Fruit fly (Drosophila melanogaster) whole organism, embryonic: ENCODE results near the gene CG9676.

ENCODE experiments used
- ATbp ChIP-seq: fragments of 200-800 bp; sonication (Bioruptor generic); optimal IDR thresholded peaks from 2 replicates; lab custom pipeline; 2017; ENCODE audit warnings: missing biosample characterization, mild to moderate bottlenecking, missing genetic modification characterization, missing genetic modification reagents
- Abd-B ChIP-seq: fragments of 200-800 bp; sonication (Bioruptor generic); optimal IDR thresholded peaks from 2 replicates; lab custom pipeline; 2018; ENCODE audit warnings: missing biosample characterization, mild to moderate bottlenecking, missing genetic modification characterization, moderate library complexity
- Asciz ChIP-seq: fragments of 200-800 bp; sonication (Bioruptor generic); optimal IDR thresholded peaks from 2 replicates; lab custom pipeline; 2017; ENCODE audit warnings: missing biosample characterization, mild to moderate bottlenecking, missing genetic modification characterization, missing genetic modification reagents
- Atf-2 ChIP-seq: fragments of 200-800 bp; sonication (Bioruptor generic); optimal IDR thresholded peaks from 2 replicates; lab custom pipeline; 2016; ENCODE audit warnings: missing biosample characterization, missing genetic modification characterization
- CG11723 ChIP-seq: fragments of 200-800 bp; sonication (Bioruptor generic); optimal IDR thresholded peaks from 2 replicates; lab custom pipeline; 2017; ENCODE audit warnings: missing biosample characterization, mild to moderate bottlenecking, missing genetic modification characterization
- CG13424 ChIP-seq: fragments of 200-800 bp; sonication (Bioruptor generic); optimal IDR thresholded peaks from 2 replicates; lab custom pipeline; 2019; ENCODE audit warnings: missing biosample characterization, mild to moderate bottlenecking, missing genetic modification characterization, moderate library complexity
- CG13894 ChIP-seq: fragments of 200-800 bp; sonication (Bioruptor generic); optimal IDR thresholded peaks from 3 replicates; lab custom pipeline; 2018; ENCODE audit warnings: missing biosample characterization, mild to moderate bottlenecking, missing genetic modification characterization, moderate library complexity
- CG14965 ChIP-seq: fragments of 200-800 bp; sonication (Bioruptor generic); optimal IDR thresholded peaks from 2 replicates; lab custom pipeline; 2016; ENCODE audit warnings: missing biosample characterization, missing genetic modification characterization, borderline replicate concordance
- CG1529 ChIP-seq: fragments of 200-800 bp; sonication (Bioruptor generic); optimal IDR thresholded peaks from 3 replicates; lab custom pipeline; 2018; ENCODE audit warnings: missing biosample characterization, missing genetic modification characterization
- CG16813 ChIP-seq: fragments of 200-800 bp; sonication (Bioruptor generic); IDR thresholded peaks from 3 replicates; pipeline ENCODE4 v1.3.6; 2022; ENCODE audit warnings: missing biosample characterization, missing genetic modification characterization; ENCODE audit not compliant: partially characterized antibody
- CG17359 ChIP-seq: fragments of 200-800 bp; sonication (Bioruptor generic); optimal IDR thresholded peaks from 3 replicates; lab custom pipeline; 2018; ENCODE audit warnings: missing biosample characterization, mild to moderate bottlenecking, missing genetic modification characterization, moderate library complexity
- CG17385 ChIP-seq: fragments of 200-800 bp; sonication (Bioruptor generic); optimal IDR thresholded peaks from 3 replicates; lab custom pipeline; 2018; ENCODE audit warnings: missing biosample characterization, mild to moderate bottlenecking, missing genetic modification characterization
- CG17802 ChIP-seq: fragments of 200-800 bp; sonication (Bioruptor generic); optimal IDR thresholded peaks from 2 replicates; lab custom pipeline; 2018; ENCODE audit warnings: missing biosample characterization, mild to moderate bottlenecking, missing genetic modification characterization, moderate library complexity
- CG18599 ChIP-seq: fragments of 200-800 bp; sonication (Bioruptor generic); optimal IDR thresholded peaks from 3 replicates; lab custom pipeline; 2017; ENCODE audit warnings: missing biosample characterization, missing genetic modification characterization, mild to moderate bottlenecking, moderate library complexity, missing genetic modification reagents
- CG32532 ChIP-seq: fragments of 200-800 bp; sonication (Bioruptor generic); IDR thresholded peaks from 2 replicates; pipeline ENCODE4 v1.3.6; 2022; ENCODE audit warnings: missing biosample characterization, missing genetic modification characterization
- CG34376 ChIP-seq: fragments of 200-800 bp; sonication (Bioruptor generic); optimal IDR thresholded peaks from 2 replicates; lab custom pipeline; 2018; ENCODE audit warnings: missing biosample characterization, mild to moderate bottlenecking, missing genetic modification characterization
- CG4328 ChIP-seq: fragments of 200-800 bp; sonication (Bioruptor generic); optimal IDR thresholded peaks from 3 replicates; lab custom pipeline; 2017; ENCODE audit warnings: missing biosample characterization, missing genetic modification reagents, missing genetic modification characterization
- CG4424 ChIP-seq: fragments of 200-800 bp; sonication (Bioruptor generic); optimal IDR thresholded peaks from 3 replicates; lab custom pipeline; 2016; ENCODE audit warnings: missing biosample characterization, missing genetic modification characterization
- CG5180 ChIP-seq: fragments of 200-800 bp; sonication (Bioruptor generic); optimal IDR thresholded peaks from 3 replicates; lab custom pipeline; 2017; ENCODE audit warnings: missing biosample characterization, missing genetic modification characterization, mild to moderate bottlenecking, moderate library complexity, missing genetic modification reagents
- CG6254 ChIP-seq: fragments of 200-800 bp; sonication (Bioruptor generic); optimal IDR thresholded peaks from 3 replicates; lab custom pipeline; 2017; ENCODE audit warnings: mild to moderate bottlenecking, missing biosample characterization, missing genetic modification reagents, missing genetic modification characterization
- CG8290 ChIP-seq, 3 experiments: fragments of 200-800 bp; sonication (Bioruptor generic); optimal IDR thresholded peaks; 2 replicates each; lab custom pipeline; 2016 to 2019; ENCODE audit warnings: missing biosample characterization in 3 of 3, missing genetic modification characterization in 3 of 3, mild to moderate bottlenecking in 2 of 3, moderate library complexity in 1 of 3
- CG8359 ChIP-seq: fragments of 200-800 bp; sonication (Bioruptor generic); optimal IDR thresholded peaks from 2 replicates; lab custom pipeline; 2017; ENCODE audit warnings: missing biosample characterization, mild to moderate bottlenecking, missing genetic modification characterization, borderline replicate concordance
- Camta ChIP-seq: fragments of 200-800 bp; sonication (Bioruptor generic); optimal IDR thresholded peaks from 2 replicates; lab custom pipeline; 2016; ENCODE audit warnings: missing biosample characterization, missing genetic modification characterization
- D ChIP-seq, 2 experiments: fragments of 200-800 bp in 1 of 2; fragments of >200 bp in 1 of 2; sonication (Bioruptor generic) in 1 of 2; optimal IDR thresholded peaks; 2 replicates in 1 of 2; 3 replicates in 1 of 2; lab custom pipeline; 2017; ENCODE audit warnings: mild to moderate bottlenecking in 1 of 2, missing biosample characterization in 1 of 2, missing genetic modification characterization in 1 of 2, missing genetic modification reagents in 1 of 2
- D19B ChIP-seq: fragments of 200-800 bp; sonication (Bioruptor generic); optimal IDR thresholded peaks from 2 replicates; lab custom pipeline; 2017; ENCODE audit warnings: missing biosample characterization, mild to moderate bottlenecking, missing genetic modification characterization
- Hmx ChIP-seq: fragments of 200-800 bp; sonication (Bioruptor generic); optimal IDR thresholded peaks from 2 replicates; lab custom pipeline; 2016; ENCODE audit warnings: missing biosample characterization, missing genetic modification characterization
- MBD-R2 ChIP-seq: fragments of 200-800 bp; sonication (Bioruptor generic); IDR thresholded peaks from 2 replicates; pipeline ENCODE4 v1.3.6; 2022; ENCODE audit warnings: missing biosample characterization, missing genetic modification characterization
- Pdp1 ChIP-seq, 2 experiments: fragments of 200-800 bp; sonication (Bioruptor generic); optimal IDR thresholded peaks; 3 replicates each; lab custom pipeline; 2016; ENCODE audit warnings: missing biosample characterization in 2 of 2, missing genetic modification characterization in 2 of 2, mild to moderate bottlenecking in 1 of 2, moderate library complexity in 1 of 2
- Sox100B ChIP-seq: fragments of 200-800 bp; sonication (Bioruptor generic); optimal IDR thresholded peaks from 3 replicates; lab custom pipeline; 2018; ENCODE audit warnings: missing biosample characterization, mild to moderate bottlenecking, missing genetic modification characterization
- Xbp1 ChIP-seq: fragments of 200-800 bp; sonication (Bioruptor generic); optimal IDR thresholded peaks from 3 replicates; lab custom pipeline; 2016; ENCODE audit warnings: missing biosample characterization, mild to moderate bottlenecking, missing genetic modification characterization
- chinmo ChIP-seq: fragments of 200-800 bp; sonication (Bioruptor generic); IDR thresholded peaks from 4 replicates; pipeline ENCODE4 v1.3.6; 2022; ENCODE audit warnings: missing biosample characterization, missing genetic modification characterization; ENCODE audit not compliant: partially characterized antibody
- chm ChIP-seq: fragments of 200-800 bp; sonication (Bioruptor generic); IDR thresholded peaks from 2 replicates; pipeline ENCODE4 v1.3.6; 2022; ENCODE audit warnings: missing biosample characterization, missing genetic modification characterization
- chn ChIP-seq: fragments of 200-800 bp; sonication (Bioruptor generic); optimal IDR thresholded peaks from 2 replicates; lab custom pipeline; 2016; ENCODE audit warnings: missing biosample characterization, missing genetic modification characterization
- ci ChIP-seq: fragments of 200-800 bp; sonication (Bioruptor generic); IDR thresholded peaks from 3 replicates; pipeline ENCODE4 v1.3.6; 2022; ENCODE audit warnings: missing biosample characterization, missing genetic modification characterization
- corto ChIP-seq: fragments of 200-800 bp; sonication (Bioruptor generic); optimal IDR thresholded peaks from 2 replicates; lab custom pipeline; 2016; ENCODE audit warnings: missing biosample characterization, mild to moderate bottlenecking, missing genetic modification characterization, moderate library complexity
- dan ChIP-seq: fragments of 200-800 bp; sonication (Bioruptor generic); IDR thresholded peaks from 2 replicates; pipeline ENCODE4 v1.3.6; 2022; ENCODE audit warnings: missing biosample characterization, missing genetic modification characterization
- ewg ChIP-seq: fragments of 200-800 bp; sonication (Bioruptor generic); optimal IDR thresholded peaks from 3 replicates; lab custom pipeline; 2017; ENCODE audit warnings: mild to moderate bottlenecking, missing biosample characterization, missing genetic modification reagents, missing genetic modification characterization
- exex ChIP-seq: fragments of 200-800 bp; sonication (Bioruptor generic); optimal IDR thresholded peaks from 4 replicates; lab custom pipeline; 2018; ENCODE audit warnings: missing biosample characterization, mild to moderate bottlenecking, missing genetic modification characterization, moderate library complexity
- grn ChIP-seq: fragments of 200-800 bp; sonication (Bioruptor generic); optimal IDR thresholded peaks from 3 replicates; lab custom pipeline; 2017; ENCODE audit warnings: missing biosample characterization, missing genetic modification characterization
- lov ChIP-seq, 2 experiments: fragments of 200-800 bp in 1 of 2; fragments of >200 bp in 1 of 2; sonication (Bioruptor generic) in 1 of 2; IDR thresholded peaks in 1 of 2; optimal IDR thresholded peaks in 1 of 2; 2 replicates in 1 of 2; 3 replicates in 1 of 2; pipeline versions ENCODE4 v1.3.6 to Lab custom; 2017 to 2022; ENCODE audit warnings: missing biosample characterization in 1 of 2, missing genetic modification characterization in 1 of 2
- mirr ChIP-seq: fragments of 200-800 bp; sonication (Bioruptor generic); optimal IDR thresholded peaks from 3 replicates; lab custom pipeline; 2018; ENCODE audit warnings: missing biosample characterization, mild to moderate bottlenecking, missing genetic modification characterization
- nau ChIP-seq: fragments of 200-800 bp; sonication (Bioruptor generic); optimal IDR thresholded peaks from 3 replicates; lab custom pipeline; 2017; ENCODE audit warnings: missing biosample characterization, mild to moderate bottlenecking, missing genetic modification characterization, missing genetic modification reagents
- pan ChIP-seq, 4 experiments: fragments of >200 bp in 3 of 4; fragments of 200-800 bp in 1 of 4; sonication (Bioruptor generic) in 1 of 4; optimal IDR thresholded peaks in 3 of 4; IDR thresholded peaks in 1 of 4; 2 replicates each; pipeline versions ENCODE4 v1.3.6 to Lab custom; 2017 to 2022; ENCODE audit warnings: missing biosample characterization in 2 of 4, missing genetic modification characterization in 2 of 4, mixed read lengths in 1 of 4
- sd ChIP-seq: fragments of 200-800 bp; sonication (Bioruptor generic); optimal IDR thresholded peaks from 3 replicates; lab custom pipeline; 2018; ENCODE audit warnings: missing biosample characterization, mild to moderate bottlenecking, missing genetic modification characterization, moderate library complexity
- sug ChIP-seq: fragments of 200-800 bp; optimal IDR thresholded peaks from 2 replicates; lab custom pipeline; 2019; ENCODE audit warnings: missing biosample characterization, mild to moderate bottlenecking, missing genetic modification characterization, moderate library complexity

CG9676 gene

dm6 chrX:16747467-16747866, 47.5 kb upstream of the CG9676 start:
- no peak for TF ChIP-seq CG11723 (GFP tag; lab: Kevin White, UChicago)
- TF ChIP-seq CG4328 (GFP tag; lab: Kevin White, UChicago) = no peak
- TF ChIP-seq sd (tag; lab: Kevin White, UChicago) = peak; percentile 58
- no peak for TF ChIP-seq D19B (GFP tag; lab: Kevin White, UChicago)
- peak; percentile 66 for TF ChIP-seq sug
- peak in 1 of 2 experiments; percentile 29 for TF ChIP-seq Pdp1 (GFP tag; optimal IDR thresholded peaks at IDR 0.05; lab: Kevin White, UChicago)
- TF ChIP-seq D (optimal IDR thresholded peaks at IDR 0.05; lab: Kevin White, UChicago) = no peak
- TF ChIP-seq D (GFP tag; optimal IDR thresholded peaks at IDR 0.05; lab: Kevin White, UChicago) = no peak
- no peak for TF ChIP-seq Camta (GFP tag; lab: Kevin White, UChicago)
- peak; percentile 8 for TF ChIP-seq CG13894 (tag; lab: Kevin White, UChicago)
- no peak for TF ChIP-seq CG17802
- peak; percentile 82 for TF ChIP-seq CG34376 (GFP tag; lab: Kevin White, UChicago)
- peak; percentile 61 for TF ChIP-seq mirr
- TF ChIP-seq exex (tag; lab: Kevin White, UChicago) = peak; percentile 92
- TF ChIP-seq grn = peak; percentile 77
- no peak for TF ChIP-seq Atf-2 (GFP tag; lab: Kevin White, UChicago)
- no peak for TF ChIP-seq nau (GFP tag; lab: Kevin White, UChicago)
- TF ChIP-seq CG18599 (GFP tag; lab: Kevin White, UChicago) = peak; percentile 3
- TF ChIP-seq ewg (GFP tag; lab: Kevin White, UChicago) = no peak
- no peak for TF ChIP-seq Abd-B (GFP tag; lab: Kevin White, UChicago)
- no peak for TF ChIP-seq pan (optimal IDR thresholded peaks at IDR 0.05; lab: Kevin White, UChicago)
- no peak for TF ChIP-seq pan (GFP tag; optimal IDR thresholded peaks at IDR 0.05 in 1 of 2, IDR thresholded peaks at IDR 0.05 in 1 of 2)
- TF ChIP-seq Xbp1 (GFP tag; lab: Kevin White, UChicago) = no peak

- TF ChIP-seq CG4424 (GFP tag; lab: Kevin White, UChicago) (peak; percentile 34), dan (GFP tag; lab: Robert Waterston, UW) (no peak), chn (GFP tag; lab: Kevin White, UChicago) (no peak), ATbp (GFP tag; lab: Kevin White, UChicago) (peak; percentile 0), chinmo (GFP tag; lab: Robert Waterston, UW) (no peak), Asciz (GFP tag; lab: Kevin White, UChicago) (no peak), Hmx (GFP tag; lab: Kevin White, UChicago) (no peak), CG8290 (GFP tag; optimal IDR thresholded peaks at IDR 0.05; lab: Kevin White, UChicago) (peak; percentile 71), CG8290 (tag; optimal IDR thresholded peaks at IDR 0.05; lab: Kevin White, UChicago) (no peak), CG17359 (tag; lab: Kevin White, UChicago) (peak; percentile 11), CG13424 (tag; lab: Kevin White, UChicago) (no peak), ci (peak; percentile 64; the same call in 1 of the 3 replicates), CG8359 (GFP tag; lab: Kevin White, UChicago) (peak; percentile 8), CG17385 (GFP tag; lab: Kevin White, UChicago) (peak; percentile 27), lov (optimal IDR thresholded peaks at IDR 0.05; lab: Kevin White, UChicago) (no peak), lov (GFP tag; IDR thresholded peaks at IDR 0.05; lab: Robert Waterston, UW) (0 out of 3 replicates have a peak, but pooled peaks have one; percentile 42), CG14965 (peak; percentile 93), CG1529 (GFP tag; lab: Kevin White, UChicago) (peak; percentile 13), chm (GFP tag; lab: Robert Waterston, UW) (0 out of 2 replicates have a peak, but pooled peaks have one; percentile 14), corto (GFP tag; lab: Kevin White, UChicago) (no peak), CG5180 (GFP tag; lab: Kevin White, UChicago) (no peak), pan (optimal IDR thresholded peaks at IDR 0.05; lab: Kevin White, UChicago) (no peak), pan (GFP tag; optimal IDR thresholded peaks at IDR 0.05 in 1 of 2, IDR thresholded peaks at IDR 0.05 in 1 of 2) (peak in 1 of 2 experiments; percentile 13), MBD-R2 (no peak), Sox100B (GFP tag; lab: Kevin White, UChicago) (peak; percentile 11), Atf-2 (GFP tag; lab: Kevin White, UChicago) (no peak), CG6254 (GFP tag; lab: Kevin White, UChicago) (peak; percentile 34), CG32532 (GFP tag; lab: Robert Waterston, UW) (peak; percentile 26; the same call in 1 of the 2 replicates), CG16813 (GFP tag; lab: Robert Waterston, UW) (no peak)
Measured at dm6 chrX:16746824-16747223, 46.9 kb upstream of the CG9676 start.
